Worm (Caenorhabditis elegans) whole organism, young adult: ENCODE data around the gene F01D5.10.

Experiments
- B0261.1 ChIP-seq: sonication (generic microtip); optimal IDR thresholded peaks from 2 replicates; lab custom pipeline; 2016; ENCODE audit warnings: mild to moderate bottlenecking, missing genetic modification characterization, moderate library complexity, missing compliant biosample characterization
- D2030.7 ChIP-seq: fragments of 200-800 bp; sonication (Bioruptor generic); IDR thresholded peaks from 2 replicates; pipeline ENCODE4 v1.3.6; 2022; ENCODE audit warnings: missing genetic modification reagents, missing genetic modification characterization, missing compliant biosample characterization
- F10E7.11 ChIP-seq: sonication (generic microtip); optimal IDR thresholded peaks from 2 replicates; lab custom pipeline; 2017; ENCODE audit warnings: mild to moderate bottlenecking, missing genetic modification characterization, moderate library complexity, missing compliant biosample characterization
- F22D6.2 ChIP-seq: sonication (generic microtip); optimal IDR thresholded peaks from 2 replicates; lab custom pipeline; 2016; ENCODE audit warnings: mild to moderate bottlenecking, missing genetic modification characterization, missing compliant biosample characterization
- F33H1.4 ChIP-seq: fragments of 200-800 bp; sonication (Bioruptor generic); IDR thresholded peaks from 2 replicates; pipeline ENCODE4 v1.3.6; 2022; ENCODE audit warnings: missing genetic modification reagents, missing genetic modification characterization, missing compliant biosample characterization
- F37B4.10 ChIP-seq: fragments of 200-800 bp; sonication (Bioruptor generic); IDR thresholded peaks from 2 replicates; pipeline ENCODE4 v1.3.6; 2022; ENCODE audit warnings: missing genetic modification characterization, missing compliant biosample characterization
- F52B5.7 ChIP-seq: sonication (generic microtip); optimal IDR thresholded peaks from 2 replicates; lab custom pipeline; 2016; ENCODE audit warnings: mild to moderate bottlenecking, missing genetic modification characterization, missing compliant biosample characterization
- F55B11.4 ChIP-seq: sonication (generic microtip); optimal IDR thresholded peaks from 2 replicates; lab custom pipeline; 2016; ENCODE audit warnings: missing compliant biosample characterization, missing genetic modification characterization, borderline replicate concordance; ENCODE audit not compliant: insufficient read depth
- K12H6.12 ChIP-seq: fragments of 200-800 bp; sonication (Bioruptor generic); optimal IDR thresholded peaks from 2 replicates; lab custom pipeline; 2018; ENCODE audit warnings: mild to moderate bottlenecking, missing genetic modification characterization, missing compliant biosample characterization
- Y53G8AR.9 ChIP-seq: fragments of 200-800 bp; sonication (Bioruptor generic); conservative IDR thresholded peaks from 2 replicates; pipeline ENCODE4 v1.3.6; 2022; ENCODE audit warnings: missing genetic modification reagents, missing genetic modification characterization, missing compliant biosample characterization
- Y95B8A.8 ChIP-seq: fragments of 200-800 bp; sonication (Bioruptor generic); IDR thresholded peaks from 2 replicates; pipeline ENCODE4 v1.3.6; 2022; ENCODE audit warnings: missing genetic modification reagents, missing genetic modification characterization, missing compliant biosample characterization
- akir-1 ChIP-seq: fragments of 200-800 bp; sonication (Bioruptor generic); optimal IDR thresholded peaks from 2 replicates; lab custom pipeline; 2018; ENCODE audit warnings: mild to moderate bottlenecking, missing genetic modification characterization, moderate library complexity, missing compliant biosample characterization
- attf-6 ChIP-seq: fragments of 200-800 bp; sonication (Bioruptor generic); IDR thresholded peaks from 2 replicates; pipeline ENCODE4 v1.3.6; 2022; ENCODE audit warnings: missing genetic modification reagents, missing genetic modification characterization, missing compliant biosample characterization
- bed-1 ChIP-seq: fragments of 200-800 bp; sonication (Bioruptor generic); IDR thresholded peaks from 2 replicates; pipeline ENCODE4 v1.3.6; 2022; ENCODE audit warnings: missing genetic modification reagents, missing genetic modification characterization, missing compliant biosample characterization
- cebp-1 ChIP-seq, 2 experiments: fragments of 200-800 bp in 1 of 2; sonication (Bioruptor generic) in 1 of 2; sonication (generic microtip) in 1 of 2; IDR thresholded peaks in 1 of 2; optimal IDR thresholded peaks in 1 of 2; 2 replicates each; pipeline versions ENCODE4 v1.3.6 to Lab custom; 2017 to 2022; ENCODE audit warnings: missing compliant biosample characterization in 2 of 2, missing genetic modification characterization in 2 of 2, mild to moderate bottlenecking in 1 of 2, missing genetic modification reagents in 1 of 2, moderate library complexity in 1 of 2
- ceh-100 ChIP-seq: fragments of 200-800 bp; sonication (Bioruptor generic); IDR thresholded peaks from 2 replicates; pipeline ENCODE4 v1.3.6; 2022; ENCODE audit warnings: missing genetic modification reagents, missing genetic modification characterization, missing compliant biosample characterization
- ceh-79 ChIP-seq: sonication (generic microtip); optimal IDR thresholded peaks from 2 replicates; lab custom pipeline; 2017; ENCODE audit warnings: mild to moderate bottlenecking, missing genetic modification characterization, missing compliant biosample characterization
- ceh-91 ChIP-seq: fragments of 200-800 bp; sonication (Bioruptor generic); IDR thresholded peaks from 2 replicates; pipeline ENCODE4 v1.3.6; 2022; ENCODE audit warnings: missing genetic modification reagents, missing genetic modification characterization, missing compliant biosample characterization
- egl-44 ChIP-seq: fragments of 200-800 bp; sonication (Bioruptor generic); IDR thresholded peaks from 2 replicates; pipeline ENCODE4 v1.3.6; 2022; ENCODE audit warnings: missing genetic modification reagents, missing genetic modification characterization, missing compliant biosample characterization
- egrh-3 ChIP-seq: fragments of 200-800 bp; sonication (Bioruptor generic); IDR thresholded peaks from 2 replicates; pipeline ENCODE4 v1.3.6; 2022; ENCODE audit warnings: missing genetic modification reagents, missing genetic modification characterization, missing compliant biosample characterization
- hmg-1.2 ChIP-seq: fragments of 200-800 bp; sonication (Bioruptor generic); IDR thresholded peaks from 2 replicates; pipeline ENCODE4 v1.3.6; 2022; ENCODE audit warnings: missing genetic modification reagents, missing genetic modification characterization, missing compliant biosample characterization
- hmg-20 ChIP-seq: fragments of 200-800 bp; sonication (Bioruptor generic); IDR thresholded peaks from 2 replicates; pipeline ENCODE4 v1.3.6; 2022; ENCODE audit warnings: missing genetic modification reagents, missing genetic modification characterization, missing compliant biosample characterization
- hrde-1 ChIP-seq: sonication (generic microtip); optimal IDR thresholded peaks from 2 replicates; lab custom pipeline; 2016; ENCODE audit warnings: missing genetic modification characterization, mild to moderate bottlenecking, missing compliant biosample characterization, moderate library complexity, missing genotype, missing genetic modification reagents, borderline replicate concordance
- hsf-1 ChIP-seq: fragments of 200-800 bp; sonication (Bioruptor generic); IDR thresholded peaks from 2 replicates; pipeline ENCODE4 v1.3.6; 2022; ENCODE audit warnings: missing genetic modification reagents, missing genetic modification characterization, missing compliant biosample characterization
- let-607 ChIP-seq, 2 experiments: fragments of 200-800 bp in 1 of 2; sonication (Bioruptor generic) in 1 of 2; sonication (generic microtip) in 1 of 2; optimal IDR thresholded peaks; 2 replicates each; lab custom pipeline; 2016 to 2018; ENCODE audit warnings: mild to moderate bottlenecking in 2 of 2, missing compliant biosample characterization in 2 of 2, missing genetic modification characterization in 2 of 2, moderate library complexity in 2 of 2, missing genotype in 1 of 2
- lin-26 ChIP-seq: fragments of 200-800 bp; sonication (Bioruptor generic); IDR thresholded peaks from 2 replicates; pipeline ENCODE4 v1.3.6; 2022; ENCODE audit warnings: missing genetic modification reagents, missing genetic modification characterization, missing compliant biosample characterization
- lsy-27 ChIP-seq: sonication (generic microtip); optimal IDR thresholded peaks from 2 replicates; lab custom pipeline; 2017; ENCODE audit warnings: missing genetic modification characterization, mild to moderate bottlenecking, missing compliant biosample characterization, antibody characterized with exemption, missing genotype, borderline replicate concordance; ENCODE audit not compliant: insufficient read depth
- madf-10 ChIP-seq: sonication (generic microtip); optimal IDR thresholded peaks from 2 replicates; lab custom pipeline; 2016; ENCODE audit warnings: mild to moderate bottlenecking, missing genetic modification characterization, missing compliant biosample characterization
- madf-3 ChIP-seq: fragments of 200-800 bp; sonication (Bioruptor generic); IDR thresholded peaks from 2 replicates; pipeline ENCODE4 v1.3.6; 2022; ENCODE audit warnings: missing genetic modification reagents, missing genetic modification characterization, missing compliant biosample characterization
- mcd-1 ChIP-seq: fragments of 200-800 bp; sonication (Bioruptor generic); IDR thresholded peaks from 2 replicates; pipeline ENCODE4 v1.3.6; 2022; ENCODE audit warnings: missing genetic modification reagents, missing genetic modification characterization, missing compliant biosample characterization
- mes-4 ChIP-seq: sonication (generic microtip); optimal IDR thresholded peaks from 2 replicates; lab custom pipeline; 2016; ENCODE audit warnings: missing genotype, missing genetic modification characterization, missing compliant biosample characterization
- nhr-179 ChIP-seq: sonication (generic microtip); optimal IDR thresholded peaks from 2 replicates; lab custom pipeline; 2016; ENCODE audit warnings: mild to moderate bottlenecking, missing genetic modification characterization, missing compliant biosample characterization
- nhr-80 ChIP-seq: sonication (generic microtip); optimal IDR thresholded peaks from 2 replicates; lab custom pipeline; 2016; ENCODE audit warnings: missing genetic modification characterization, missing compliant biosample characterization
- pha-4 ChIP-seq: fragments of 150-350 bp; sonication (generic microtip); optimal IDR thresholded peaks from 2 replicates; lab custom pipeline; 2014; ENCODE audit warnings: missing biosample characterization, missing genetic modification reagents, missing genetic modification characterization
- rcor-1 ChIP-seq: fragments of 200-800 bp; sonication (Bioruptor generic); IDR thresholded peaks from 2 replicates; pipeline ENCODE4 v1.3.6; 2022; ENCODE audit warnings: missing genetic modification reagents, missing genetic modification characterization, missing compliant biosample characterization
- repo-1 ChIP-seq: sonication (generic microtip); optimal IDR thresholded peaks from 2 replicates; lab custom pipeline; 2017; ENCODE audit warnings: mild to moderate bottlenecking, missing genetic modification characterization, missing compliant biosample characterization
- sea-2 ChIP-seq: fragments of 200-800 bp; sonication (Bioruptor generic); IDR thresholded peaks from 2 replicates; pipeline ENCODE4 v1.3.6; 2022; ENCODE audit warnings: missing genetic modification characterization, missing compliant biosample characterization
- snpc-4 ChIP-seq, 5 experiments: fragments of 150-350 bp in 1 of 5; sonication (generic microtip) in 4 of 5; optimal IDR thresholded peaks; 2 replicates each; lab custom pipeline; 2014 to 2018; ENCODE audit warnings: missing genetic modification characterization in 5 of 5, missing biosample characterization in 3 of 5, antibody characterized with exemption in 2 of 5, mild to moderate bottlenecking in 2 of 5, missing compliant biosample characterization in 2 of 5, missing genotype in 2 of 5, moderate library complexity in 2 of 5, missing genetic modification reagents in 1 of 5
- sptf-2 ChIP-seq: fragments of 200-800 bp; sonication (Bioruptor generic); optimal IDR thresholded peaks from 2 replicates; lab custom pipeline; 2018; ENCODE audit warnings: mild to moderate bottlenecking, missing genetic modification characterization, missing compliant biosample characterization
- unc-130 ChIP-seq: sonication (generic microtip); optimal IDR thresholded peaks from 2 replicates; lab custom pipeline; 2016; ENCODE audit warnings: missing genetic modification reagents, missing genetic modification characterization, missing compliant biosample characterization
- ztf-18 ChIP-seq: sonication (generic microtip); optimal IDR thresholded peaks from 2 replicates; lab custom pipeline; 2016; ENCODE audit warnings: missing genotype, mild to moderate bottlenecking, missing genetic modification characterization, missing compliant biosample characterization
- ztf-26 ChIP-seq: sonication (generic microtip); optimal IDR thresholded peaks from 2 replicates; lab custom pipeline; 2017; ENCODE audit warnings: missing genetic modification characterization, missing compliant biosample characterization

Gene F01D5.10

DNA sequence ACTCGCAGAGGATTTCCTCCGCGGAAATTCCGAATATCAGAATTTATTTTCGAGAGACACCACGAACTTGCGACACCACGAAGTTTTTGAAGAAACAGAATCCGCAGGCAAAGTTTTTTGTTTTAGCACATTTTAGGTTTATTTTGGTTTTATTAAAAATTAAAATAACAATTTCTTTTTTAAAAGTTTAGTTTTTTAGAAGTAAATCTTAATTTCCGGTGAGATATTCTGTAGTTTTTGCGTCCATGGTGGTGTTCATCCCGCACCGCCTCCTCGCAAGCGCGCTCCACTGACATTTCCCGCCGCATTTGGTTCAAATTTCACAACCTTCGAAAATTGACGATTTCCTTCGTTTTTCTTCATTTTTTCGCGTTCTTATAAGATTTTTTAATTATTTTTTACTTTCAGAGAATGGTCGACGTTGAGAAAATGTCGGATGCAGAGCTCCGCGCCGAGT lies 41.9 kb upstream of the F01D5.10 start, which contains the start of gene lem-2 (continued):
- TF ChIP-seq akir-1 (no peak), sea-2 (GFP tag; lab: Robert Waterston, UW) (no peak), egl-44 (GFP tag; lab: Robert Waterston, UW) (no peak), attf-6 (no peak), F37B4.10 (no peak), pha-4 (tag; lab: Kevin White, UChicago) (no peak), bed-1 (no peak), madf-10 (peak; percentile 68), ztf-18 (peak; percentile 84), F52B5.7 (tag; lab: Kevin White, UChicago) (no peak), B0261.1 (tag; lab: Kevin White, UChicago) (peak; percentile 15), rcor-1 (peak; percentile 60; the same call in 1 of the 2 replicates), Y53G8AR.9 (GFP tag; lab: Robert Waterston, UW) (peak; percentile 11; the same call in 1 of the 2 replicates), mcd-1 (GFP tag; lab: Robert Waterston, UW) (peak; percentile 94), let-607 (tag; optimal IDR thresholded peaks at IDR 0.05; lab: Kevin White, UChicago) (peak in 1 of 2 experiments; percentile 29), F10E7.11 (tag; lab: Kevin White, UChicago) (no peak), sptf-2 (GFP tag; lab: Kevin White, UChicago) (no peak), snpc-4 (GFP tag; optimal IDR thresholded peaks at IDR 0.05; lab: Kevin White, UChicago) (no peak), snpc-4 (tag; optimal IDR thresholded peaks at IDR 0.05; lab: Kevin White, UChicago) (peak; percentile 9 to 60 (median 32)), ceh-79 (no peak)
- TF ChIP-seq, all 124 proteins: peak for 41

DNA sequence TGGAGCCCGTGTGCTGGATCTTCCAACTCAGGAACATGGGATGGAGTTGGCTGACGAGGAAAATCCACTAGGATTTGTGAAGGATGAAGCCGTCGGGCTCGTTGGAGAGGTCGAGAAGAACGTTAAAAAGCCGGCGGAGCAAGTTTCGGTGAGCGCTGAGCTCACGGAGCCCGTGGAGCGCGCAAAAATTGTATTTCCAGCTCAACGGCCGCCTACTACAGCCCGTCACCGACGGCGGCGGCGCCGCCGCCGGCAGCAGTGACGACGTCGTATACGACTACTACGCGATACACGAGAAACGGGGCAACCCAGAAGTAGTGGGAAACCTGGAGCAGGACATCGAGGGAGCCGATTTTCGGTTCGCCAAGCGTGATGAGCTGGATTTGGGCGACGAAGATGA lies 39.8 kb upstream of the F01D5.10 start:
- no peak for TF ChIP-seq mes-4
- peak; percentile 38; the same call in 1 of the 2 replicates for TF ChIP-seq egrh-3 (GFP tag; lab: Robert Waterston, UW)
- no peak for TF ChIP-seq lsy-27
- TF ChIP-seq ceh-100 (GFP tag; lab: Robert Waterston, UW) = no peak

DNA sequence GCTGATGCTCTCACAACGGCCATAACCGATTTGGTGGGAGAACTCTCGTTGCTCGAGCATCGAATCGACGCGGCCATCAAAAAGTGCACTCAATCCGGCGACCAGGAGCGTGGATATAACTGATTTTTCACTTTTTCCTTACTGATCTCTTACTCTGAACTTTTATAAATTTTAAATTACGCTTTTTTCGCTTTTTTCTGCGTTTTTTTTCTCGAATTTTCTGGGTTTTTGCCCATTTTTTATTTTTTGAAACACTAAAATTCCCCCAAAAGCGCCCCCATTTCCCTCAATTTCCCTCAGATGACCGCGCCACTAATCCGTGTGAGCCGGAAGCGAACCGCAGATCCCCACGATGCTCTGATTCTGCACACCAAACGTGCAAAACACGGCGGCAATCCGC lies 39.3 kb upstream of the F01D5.10 start, which contains the start of gene W01G7.4:
TSS of gene W01G7.4 (plus strand) at position 301 of the 400 bp plus-strand sequence.
- TF ChIP-seq lin-26 (GFP tag; lab: Robert Waterston, UW) (0 out of 2 replicates have a peak, but pooled peaks have one; percentile 42), nhr-179 (tag; lab: Kevin White, UChicago) (no peak)
- TF ChIP-seq, all 124 proteins: peak for 1

DNA sequence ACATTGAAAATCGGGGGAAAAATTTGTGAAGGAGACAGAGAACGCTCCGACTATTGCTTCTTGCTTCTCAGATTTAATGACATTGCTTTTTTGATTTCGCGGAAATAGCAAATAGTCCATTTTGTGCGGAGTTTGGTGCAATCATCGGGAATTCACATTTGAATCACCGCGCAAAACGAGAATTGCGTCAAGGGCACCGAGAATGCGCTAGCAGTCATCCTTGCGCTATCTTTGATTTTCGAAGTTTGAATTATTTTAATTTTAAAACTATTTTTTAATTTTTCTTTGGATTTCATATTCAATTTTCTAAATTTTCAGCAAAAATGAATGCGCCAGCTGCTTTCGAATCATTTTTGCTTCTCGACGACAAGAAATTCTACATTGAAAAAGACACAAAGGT lies 38.6 kb upstream of the F01D5.10 start, which contains the start of gene rpb-11:
TSS of gene rpb-11 (plus strand) at position 319 of the 400 bp plus-strand sequence.
- TF ChIP-seq K12H6.12 (tag; lab: Kevin White, UChicago) (peak; percentile 62), rcor-1 (peak; percentile 93), madf-3 (GFP tag; lab: Robert Waterston, UW) (peak; percentile 95), ztf-18 (peak; percentile 99), ztf-26 (peak; percentile 83), unc-130 (GFP tag; lab: Kevin White, UChicago) (peak; percentile 67), F33H1.4 (peak; percentile 76), D2030.7 (GFP tag; lab: Robert Waterston, UW) (peak; percentile 86), nhr-80 (tag; lab: Kevin White, UChicago) (peak; percentile 51), let-607 (tag; optimal IDR thresholded peaks at IDR 0.05; lab: Kevin White, UChicago) (peak in 1 of 2 experiments; percentile 66), hrde-1 (tag; lab: Kevin White, UChicago) (peak; percentile 54), ceh-91 (peak; percentile 72), repo-1 (peak; percentile 82), madf-10 (peak; percentile 67), hmg-20 (GFP tag; lab: Robert Waterston, UW) (peak; percentile 83; the same call in 1 of the 2 replicates), Y95B8A.8 (peak; percentile 84; the same call in 1 of the 2 replicates), hsf-1 (GFP tag; lab: Robert Waterston, UW) (peak; percentile 74), hmg-1.2 (GFP tag; lab: Robert Waterston, UW) (peak; percentile 72), F22D6.2 (tag; lab: Kevin White, UChicago) (peak; percentile 65), cebp-1 (GFP tag; IDR thresholded peaks at IDR 0.05; lab: Robert Waterston, UW) (no peak), cebp-1 (tag; optimal IDR thresholded peaks at IDR 0.05; lab: Kevin White, UChicago) (peak; percentile 88), F55B11.4 (tag; lab: Kevin White, UChicago) (no peak)
